Worm (Caenorhabditis elegans): ENCODE results near the gene pcyt-1.

DNA sequence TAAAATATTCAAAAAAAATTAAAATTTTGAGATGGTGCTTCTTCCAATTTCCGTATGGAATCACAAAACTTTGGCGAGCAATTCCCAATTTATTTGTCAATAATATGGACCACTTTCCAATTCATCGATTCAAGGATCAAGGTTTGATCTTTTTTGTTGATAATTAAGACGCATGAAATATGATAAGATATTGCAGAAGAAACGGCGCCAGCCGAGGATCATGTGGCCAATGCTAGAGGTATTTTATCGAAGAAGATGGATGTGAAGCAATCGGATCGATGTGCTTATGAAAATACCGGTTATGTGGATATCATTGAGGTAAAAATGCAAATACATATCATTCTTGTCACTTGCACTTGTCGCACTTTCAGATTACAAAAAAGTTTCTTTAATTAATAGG is 21.7 kb upstream of the pcyt-1 start:
- TF ChIP-seq unc-62 (GFP tag; optimal IDR thresholded peaks at IDR 0.05) (no peak), lin-15B (tag; optimal IDR thresholded peaks at IDR 0.05) (no peak), fos-1 (tag; optimal IDR thresholded peaks at IDR 0.05) (no peak), elt-3 (tag; optimal IDR thresholded peaks at IDR 0.05) (no peak), skn-1 (tag; optimal IDR thresholded peaks at IDR 0.05) (no peak), unc-39 (tag; optimal IDR thresholded peaks at IDR 0.05) (no peak), pqm-1 (tag; optimal IDR thresholded peaks at IDR 0.05) (no peak), nhr-76 (tag; optimal IDR thresholded peaks at IDR 0.05) (no peak), sea-2 (GFP tag; optimal IDR thresholded peaks at IDR 0.05) (no peak), ZK546.5 (tag; optimal IDR thresholded peaks at IDR 0.05) (no peak)
